Worm (Caenorhabditis elegans): Measurements from ENCODE around the gene hch-1.

ce11 chrX:14678983-14679382 is 20.8 kb downstream of the hch-1 start:
- TF ChIP-seq skn-1 (tag; optimal IDR thresholded peaks at IDR 0.05) (no peak), aly-2 (tag; optimal IDR thresholded peaks at IDR 0.05) (no peak)
